Fruit fly (Drosophila melanogaster) whole organism, wandering third instar larva: Measurements from ENCODE around the gene VAChT.
A peak's percentile ranks its signal among the peaks of the same experiment; 100 is the strongest.

Experiments used
- Abd-B ChIP-seq: fragments of >200 bp; optimal IDR thresholded peaks from 2 replicates; lab custom pipeline; 2017; ENCODE audit warnings: missing biosample characterization, missing genetic modification characterization
- CG32264 ChIP-seq: fragments of 200-800 bp; sonication (Bioruptor generic); optimal IDR thresholded peaks from 2 replicates; lab custom pipeline; 2016; ENCODE audit warnings: missing biosample characterization, missing genetic modification characterization
- CG9705 ChIP-seq: fragments of 200-800 bp; sonication (Bioruptor generic); optimal IDR thresholded peaks from 2 replicates; lab custom pipeline; 2018; ENCODE audit warnings: missing biosample characterization, mild to moderate bottlenecking, missing genetic modification characterization
- CrebA ChIP-seq: fragments of 200-800 bp; sonication (Bioruptor generic); optimal IDR thresholded peaks from 2 replicates; lab custom pipeline; 2016; ENCODE audit warnings: missing biosample characterization, mild to moderate bottlenecking, missing genetic modification characterization, borderline replicate concordance
- Dfd ChIP-seq: fragments of >200 bp; optimal IDR thresholded peaks from 2 replicates; lab custom pipeline; 2017; ENCODE audit warnings: missing biosample characterization, missing genetic modification characterization
- Dif ChIP-seq: fragments of 200-275, 200-300 bp; sonication (Bioruptor generic); optimal IDR thresholded peaks from 2 replicates; lab custom pipeline; 2018; ENCODE audit warnings: missing biosample characterization, missing genetic modification characterization; ENCODE audit not compliant: partially characterized antibody
- GATAd ChIP-seq: sonication (Bioruptor generic); optimal IDR thresholded peaks from 2 replicates; lab custom pipeline; 2016; ENCODE audit warnings: missing biosample characterization, missing genetic modification characterization
- HLH106 ChIP-seq: fragments of 200-800 bp; optimal IDR thresholded peaks from 3 replicates; lab custom pipeline; 2019; ENCODE audit warnings: missing biosample characterization, mild to moderate bottlenecking, missing genetic modification characterization, moderate library complexity
- Hnf4 ChIP-seq: fragments of 200-800 bp; sonication (Bioruptor generic); optimal IDR thresholded peaks from 2 replicates; lab custom pipeline; 2016; ENCODE audit warnings: missing biosample characterization, mild to moderate bottlenecking, missing genetic modification characterization
- Hr78 ChIP-seq: fragments of >200 bp; optimal IDR thresholded peaks from 2 replicates; lab custom pipeline; 2017; ENCODE audit warnings: missing biosample characterization, missing genetic modification characterization
- Hr83 ChIP-seq: fragments of 200-300 bp; sonication (Bioruptor generic); optimal IDR thresholded peaks from 2 replicates; lab custom pipeline; 2016; ENCODE audit warnings: missing biosample characterization, mild to moderate bottlenecking, missing genetic modification characterization, moderate library complexity; ENCODE audit not compliant: poor library complexity, severe bottlenecking
- Jra ChIP-seq: sonication (Bioruptor generic); optimal IDR thresholded peaks from 2 replicates; lab custom pipeline; 2016; ENCODE audit warnings: missing biosample characterization, missing genetic modification characterization
- N ChIP-seq: fragments of >200 bp; optimal IDR thresholded peaks from 2 replicates; lab custom pipeline; 2018; ENCODE audit warnings: missing biosample characterization, missing external identifiers, missing genetic modification characterization
- OdsH ChIP-seq: fragments of 200-800 bp; sonication (Bioruptor generic); optimal IDR thresholded peaks from 2 replicates; lab custom pipeline; 2016; ENCODE audit warnings: missing biosample characterization, mild to moderate bottlenecking, missing genetic modification characterization
- Rel ChIP-seq, 2 experiments: fragments of 200-800 bp; sonication (Bioruptor generic) in 1 of 2; optimal IDR thresholded peaks; 2 replicates in 1 of 2; 3 replicates in 1 of 2; lab custom pipeline; 2016 to 2019; ENCODE audit warnings: mild to moderate bottlenecking in 2 of 2, missing biosample characterization in 2 of 2, missing genetic modification characterization in 2 of 2, moderate library complexity in 1 of 2
- Sp1 ChIP-seq: fragments of 200-800 bp; sonication (Bioruptor generic); optimal IDR thresholded peaks from 3 replicates; lab custom pipeline; 2019; ENCODE audit warnings: missing biosample characterization, mild to moderate bottlenecking, missing genetic modification characterization, moderate library complexity
- Vsx2 ChIP-seq: fragments of 200-300, 225-300 bp; sonication (Bioruptor generic); optimal IDR thresholded peaks from 2 replicates; lab custom pipeline; 2018; ENCODE audit warnings: missing biosample characterization, missing genetic modification characterization; ENCODE audit not compliant: partially characterized antibody
- br ChIP-seq: fragments of 200-800 bp; sonication (Bioruptor generic); optimal IDR thresholded peaks from 2 replicates; lab custom pipeline; 2016; ENCODE audit warnings: missing biosample characterization, missing genetic modification characterization
- dl ChIP-seq, 2 experiments: fragments of 175-275, 200-275 bp in 1 of 2; fragments of 200-275 bp in 1 of 2; sonication (Bioruptor generic); optimal IDR thresholded peaks; lab custom pipeline; 2018; ENCODE audit warnings: mild to moderate bottlenecking in 2 of 2, missing biosample characterization in 2 of 2, missing genetic modification characterization in 2 of 2, moderate library complexity in 2 of 2; ENCODE audit not compliant: partially characterized antibody in 2 of 2, insufficient read depth in 1 of 2
- dmrt93B ChIP-seq: fragments of 200-800 bp; sonication (Bioruptor generic); optimal IDR thresholded peaks from 2 replicates; lab custom pipeline; 2018; ENCODE audit warnings: missing biosample characterization, mild to moderate bottlenecking, missing genetic modification characterization
- dsf ChIP-seq: sonication (Bioruptor generic); optimal IDR thresholded peaks from 2 replicates; lab custom pipeline; 2016; ENCODE audit warnings: missing biosample characterization, missing genetic modification characterization, borderline replicate concordance
- ey ChIP-seq: fragments of 200-800 bp; sonication (Bioruptor generic); optimal IDR thresholded peaks from 2 replicates; lab custom pipeline; 2016; ENCODE audit warnings: missing biosample characterization, missing genetic modification characterization
- foxo ChIP-seq, 2 experiments: fragments of 200-800 bp; sonication (Bioruptor generic); optimal IDR thresholded peaks; 2 replicates in 1 of 2; 3 replicates in 1 of 2; lab custom pipeline; 2016 to 2017; ENCODE audit warnings: missing biosample characterization in 2 of 2, missing genetic modification characterization in 2 of 2
- fru ChIP-seq: fragments of 200-800 bp; sonication (Bioruptor generic); optimal IDR thresholded peaks from 3 replicates; lab custom pipeline; 2016; ENCODE audit warnings: missing biosample characterization, mild to moderate bottlenecking, missing genetic modification characterization
- h ChIP-seq: fragments of 200-800 bp; sonication (Bioruptor generic); optimal IDR thresholded peaks from 3 replicates; lab custom pipeline; 2016; ENCODE audit warnings: missing biosample characterization, mild to moderate bottlenecking, missing genetic modification characterization
- jim ChIP-seq: fragments of 175-275, 200-325 bp; sonication (Bioruptor generic); optimal IDR thresholded peaks from 2 replicates; lab custom pipeline; 2016; ENCODE audit warnings: missing biosample characterization, mild to moderate bottlenecking, missing genetic modification characterization
- lola ChIP-seq: fragments of >200 bp; optimal IDR thresholded peaks from 2 replicates; lab custom pipeline; 2017; ENCODE audit warnings: missing biosample characterization, missing genetic modification characterization
- pan ChIP-seq: fragments of >200 bp; optimal IDR thresholded peaks from 2 replicates; lab custom pipeline; 2017
- psq ChIP-seq: fragments of 200-800 bp; sonication (Bioruptor generic); optimal IDR thresholded peaks from 3 replicates; lab custom pipeline; 2017; ENCODE audit warnings: missing biosample characterization, mild to moderate bottlenecking, missing genetic modification characterization, moderate library complexity
- rgr ChIP-seq: fragments of 200-800 bp; sonication (Bioruptor generic); optimal IDR thresholded peaks from 3 replicates; lab custom pipeline; 2016; ENCODE audit warnings: missing biosample characterization, mild to moderate bottlenecking, missing genetic modification characterization
- sage ChIP-seq: fragments of 200-800 bp; sonication (Bioruptor generic); optimal IDR thresholded peaks from 2 replicates; lab custom pipeline; 2016; ENCODE audit warnings: missing biosample characterization, mild to moderate bottlenecking, missing genetic modification characterization
- sv ChIP-seq: fragments of 200-800 bp; sonication (Bioruptor generic); optimal IDR thresholded peaks from 3 replicates; lab custom pipeline; 2016; ENCODE audit warnings: missing biosample characterization, missing genetic modification characterization
- tai ChIP-seq: sonication (Bioruptor generic); optimal IDR thresholded peaks from 2 replicates; lab custom pipeline; 2016; ENCODE audit warnings: missing biosample characterization, missing genetic modification characterization
- usp ChIP-seq: fragments of >200 bp; optimal IDR thresholded peaks from 2 replicates; lab custom pipeline; 2017; ENCODE audit warnings: missing biosample characterization, missing genetic modification characterization
- woc ChIP-seq: sonication (Bioruptor generic); optimal IDR thresholded peaks from 2 replicates; lab custom pipeline; 2016; ENCODE audit warnings: missing biosample characterization, mild to moderate bottlenecking, missing genetic modification characterization

Gene VAChT

DNA sequence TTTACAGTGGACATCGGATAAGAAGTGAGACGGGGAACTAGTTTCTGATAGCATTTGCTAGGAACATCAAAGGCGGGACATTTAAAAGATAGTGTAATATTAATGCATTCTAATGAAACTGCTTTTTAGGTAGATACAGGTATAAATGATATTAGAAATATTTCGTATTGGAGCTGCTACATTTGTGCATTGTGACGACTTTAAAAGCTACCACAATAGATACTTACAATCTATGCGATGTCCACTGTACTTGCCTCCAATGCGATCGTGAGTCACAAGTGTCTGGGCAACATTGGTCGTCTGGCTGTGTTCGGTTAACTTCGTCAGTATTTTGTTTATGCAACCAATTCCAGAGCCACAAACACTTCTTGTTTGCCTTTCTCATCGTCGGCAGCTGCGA is 35.5 kb upstream of the VAChT start (continued):
- TF ChIP-seq fru, result peak; percentile 74
- TF ChIP-seq tai, result no peak
- no peak for TF ChIP-seq usp (GFP tag; lab: Kevin White, UChicago)
- no peak for TF ChIP-seq lola (GFP tag; lab: Kevin White, UChicago)
- no peak for TF ChIP-seq CrebA (GFP tag; lab: Kevin White, UChicago)
- peak; percentile 31 for TF ChIP-seq psq (GFP tag; lab: Kevin White, UChicago)
- TF ChIP-seq Jra, result no peak
- TF ChIP-seq, all 38 proteins: peak for 11

DNA sequence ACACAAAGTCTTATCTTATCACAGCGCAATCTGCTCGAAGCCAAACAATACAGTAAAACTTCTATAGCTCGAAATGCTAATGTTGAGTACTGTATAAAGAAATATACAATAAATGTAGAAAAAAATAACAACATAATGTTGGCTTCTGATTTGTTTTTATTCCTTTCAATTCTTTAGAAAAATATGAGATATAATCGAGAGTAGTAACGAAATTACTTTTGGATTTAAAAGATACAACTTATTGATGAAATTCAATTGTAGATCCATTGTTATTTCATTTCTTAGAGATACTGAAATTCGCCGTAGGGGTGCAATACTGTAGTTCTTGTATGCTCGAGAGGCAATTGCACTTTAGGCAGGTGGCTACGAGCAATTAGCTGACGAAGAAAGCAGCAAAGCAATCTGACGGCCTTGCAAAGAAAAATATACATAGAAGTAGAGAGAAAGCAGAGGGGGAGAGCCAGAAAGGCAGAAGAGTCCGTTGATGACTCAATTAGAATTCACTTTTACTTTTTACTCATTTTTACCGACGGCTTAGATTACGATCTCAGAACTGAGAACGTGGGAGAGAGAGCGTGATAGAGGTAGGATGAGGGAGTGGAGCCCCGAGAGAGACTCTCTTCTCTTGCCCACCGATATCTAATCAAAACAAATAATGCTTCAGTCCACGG is 34.7 kb upstream of the VAChT start:
- TF ChIP-seq ey (GFP tag; lab: Kevin White, UChicago) (peak; percentile 69), Sp1 (GFP tag; lab: Kevin White, UChicago) (peak; percentile 53), HLH106 (peak; percentile 74), Vsx2 (peak; percentile 66), CrebA (GFP tag; lab: Kevin White, UChicago) (no peak), Jra (peak; percentile 22), Abd-B (GFP tag; lab: Kevin White, UChicago) (no peak), pan (no peak), br (GFP tag; lab: Kevin White, UChicago) (peak; percentile 41), dl (GFP tag; optimal IDR thresholded peaks at IDR 0.05; lab: Kevin White, UChicago; ENCODE audit: insufficient read depth in 1 of 2, partially characterized antibody in 2 of 2) (peak in 1 of 2 experiments; percentile 65), psq (GFP tag; lab: Kevin White, UChicago) (peak; percentile 70), foxo (GFP tag; optimal IDR thresholded peaks at IDR 0.05; lab: Kevin White, UChicago) (peak; percentile 51 to 93), usp (GFP tag; lab: Kevin White, UChicago) (no peak), h (GFP tag; lab: Kevin White, UChicago) (peak; percentile 63), Dif (GFP tag; lab: Kevin White, UChicago) (peak; percentile 64), OdsH (GFP tag; lab: Kevin White, UChicago) (peak; percentile 54), CG9705 (GFP tag; lab: Kevin White, UChicago) (no peak), rgr (peak; percentile 61), Rel (GFP tag; optimal IDR thresholded peaks at IDR 0.05; lab: Kevin White, UChicago) (no peak), Rel (tag; optimal IDR thresholded peaks at IDR 0.05; lab: Kevin White, UChicago) (peak; percentile 27), N (no peak), fru (peak; percentile 69), woc (GFP tag; lab: Kevin White, UChicago) (peak; percentile 71), CG32264 (GFP tag; lab: Kevin White, UChicago) (peak; percentile 24)

DNA sequence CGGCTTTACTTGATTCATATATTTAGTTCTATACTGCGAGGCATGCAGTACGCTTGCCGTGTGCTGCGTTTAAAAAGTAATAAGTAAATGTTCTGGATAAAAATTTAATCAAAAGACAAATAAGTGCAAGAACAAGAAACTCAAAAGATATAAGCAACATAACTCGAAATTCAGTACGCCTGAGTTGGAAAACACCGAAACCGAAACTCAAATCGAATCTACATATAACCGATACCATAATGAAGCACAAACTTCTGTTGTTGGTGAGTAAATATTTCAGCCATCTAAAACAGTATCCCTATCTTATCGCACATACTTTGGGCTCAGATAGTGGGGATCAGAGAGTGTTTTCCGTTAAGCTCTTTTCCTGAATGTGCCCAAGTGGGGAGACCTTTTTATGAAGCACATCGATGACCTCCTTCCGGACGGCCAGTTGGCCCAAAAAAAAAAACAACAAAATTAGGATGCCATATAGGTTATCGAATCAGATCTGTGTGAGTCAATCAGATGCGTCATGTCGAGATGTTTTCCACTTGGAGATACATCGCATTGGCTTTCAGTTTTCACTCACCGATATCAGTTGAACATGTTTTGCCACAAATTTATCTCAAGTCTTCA is 34.1 kb upstream of the VAChT start, which contains the start of gene CG31230:
TSS of gene CG31230 (plus strand) at position 568 of the 618 bp plus-strand sequence.
- TF ChIP-seq Dfd (GFP tag; lab: Kevin White, UChicago) (no peak), dmrt93B (no peak), sage (GFP tag; lab: Kevin White, UChicago) (no peak), HLH106 (no peak), Dif (GFP tag; lab: Kevin White, UChicago) (no peak), sv (GFP tag; lab: Kevin White, UChicago) (no peak), jim (GFP tag; lab: Kevin White, UChicago) (no peak), Hnf4 (GFP tag; lab: Kevin White, UChicago) (no peak), br (GFP tag; lab: Kevin White, UChicago) (no peak), Hr78 (GFP tag; lab: Kevin White, UChicago) (no peak), pan (no peak), CG32264 (GFP tag; lab: Kevin White, UChicago) (no peak), Hr83 (GFP tag; lab: Kevin White, UChicago) (no peak), GATAd (GFP tag; lab: Kevin White, UChicago) (no peak), Rel (GFP tag; optimal IDR thresholded peaks at IDR 0.05; lab: Kevin White, UChicago) (no peak), Rel (tag; optimal IDR thresholded peaks at IDR 0.05; lab: Kevin White, UChicago) (no peak), Sp1 (GFP tag; lab: Kevin White, UChicago) (no peak), Vsx2 (no peak), CrebA (GFP tag; lab: Kevin White, UChicago) (no peak), dsf (GFP tag; lab: Kevin White, UChicago) (no peak), Jra (no peak)
- TF ChIP-seq, all 38 proteins: peak for 0
